Fruit fly (Drosophila melanogaster): ENCODE measurements around the gene mira.

mira gene

DNA sequence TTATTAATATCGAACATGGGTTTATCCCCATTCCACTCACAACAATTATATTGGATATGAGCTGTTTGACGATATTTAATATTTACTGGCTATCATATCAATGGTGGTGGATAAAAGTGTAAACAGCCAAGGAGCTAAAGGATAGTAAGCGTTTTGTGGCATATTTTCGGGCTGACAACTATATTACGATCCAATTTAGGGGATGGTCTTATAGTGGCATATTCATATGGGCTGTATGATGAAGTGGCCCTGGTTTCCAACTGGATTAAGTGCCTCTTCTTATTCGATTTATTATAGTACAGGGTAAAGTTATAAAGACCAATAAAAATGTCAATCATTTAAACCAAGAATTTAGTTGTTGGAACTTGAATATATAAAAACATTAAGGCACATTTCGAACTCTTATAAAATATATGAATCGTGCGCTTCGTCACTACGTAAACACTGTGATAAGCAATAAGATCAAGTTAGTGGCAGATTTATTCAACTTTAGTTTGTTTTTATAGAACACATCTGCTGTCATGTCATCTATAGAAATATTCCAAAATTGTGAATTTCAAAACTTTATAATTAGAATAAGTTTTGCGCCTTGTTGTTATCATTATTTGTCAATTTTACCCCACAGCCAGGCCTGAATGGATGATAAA, 4.1 kb upstream of the mira start:
- TF ChIP-seq CG9948 (tag; optimal IDR thresholded peaks at IDR 0.05) (no peak), Pif1A (GFP tag; optimal IDR thresholded peaks at IDR 0.05) (no peak), CG17806 (tag; optimal IDR thresholded peaks at IDR 0.05) (no peak), fd96Ca (GFP tag; IDR thresholded peaks at IDR 0.05) (no peak), CG8301 (tag; optimal IDR thresholded peaks at IDR 0.05) (no peak), CG10348 (GFP tag; IDR thresholded peaks at IDR 0.05) (no peak), CG8159 (tag; optimal IDR thresholded peaks at IDR 0.05) (no peak), CG34367 (tag; optimal IDR thresholded peaks at IDR 0.05) (no peak), gl (tag; optimal IDR thresholded peaks at IDR 0.05) (no peak), EcR (GFP tag; optimal IDR thresholded peaks at IDR 0.05) (no peak), CG13204 (GFP tag; optimal IDR thresholded peaks at IDR 0.05) (no peak), Ets98B (GFP tag; IDR thresholded peaks at IDR 0.05) (no peak), CG12605 (GFP tag; IDR thresholded peaks at IDR 0.05) (no peak), Pif1B (GFP tag; optimal IDR thresholded peaks at IDR 0.05) (no peak), rn (GFP tag; IDR thresholded peaks at IDR 0.05) (no peak), CG32121 (GFP tag; IDR thresholded peaks at IDR 0.05) (no peak), Snoo (tag; optimal IDR thresholded peaks at IDR 0.05) (no peak), CG4496 (GFP tag; IDR thresholded peaks at IDR 0.05) (no peak), CG14655 (GFP tag; optimal IDR thresholded peaks at IDR 0.05) (no peak), D1 (tag; optimal IDR thresholded peaks at IDR 0.05) (no peak)

DNA sequence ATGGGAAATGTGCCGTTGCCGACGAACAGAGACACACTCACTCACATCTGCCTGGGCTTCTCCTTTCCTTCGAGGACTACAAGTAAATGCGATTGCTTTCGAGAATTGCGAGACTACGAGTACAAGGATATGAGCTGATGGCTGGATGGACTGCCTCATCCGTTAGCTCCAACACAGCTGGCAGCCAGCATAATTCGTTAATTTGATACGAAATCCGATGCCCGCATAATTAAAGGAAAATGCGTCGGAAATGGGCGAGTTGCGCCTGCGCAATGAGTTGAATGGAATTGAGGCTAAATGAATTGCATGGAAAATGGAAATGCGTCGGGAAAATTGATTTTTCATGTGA, 831 bp upstream of the mira start:
- TF ChIP-seq CG8301 (tag; optimal IDR thresholded peaks at IDR 0.05) (no peak), EcR (GFP tag; optimal IDR thresholded peaks at IDR 0.05) (no peak), Pif1A (GFP tag; optimal IDR thresholded peaks at IDR 0.05) (no peak), Ets98B (GFP tag; IDR thresholded peaks at IDR 0.05) (no peak), Snoo (tag; optimal IDR thresholded peaks at IDR 0.05) (no peak), CG8159 (tag; optimal IDR thresholded peaks at IDR 0.05) (no peak), CG32121 (GFP tag; IDR thresholded peaks at IDR 0.05) (no peak), fd96Ca (GFP tag; IDR thresholded peaks at IDR 0.05) (no peak), gl (tag; optimal IDR thresholded peaks at IDR 0.05) (no peak), CG14655 (GFP tag; optimal IDR thresholded peaks at IDR 0.05) (no peak), CG34367 (tag; optimal IDR thresholded peaks at IDR 0.05) (no peak), CG9948 (tag; optimal IDR thresholded peaks at IDR 0.05) (no peak)

DNA sequence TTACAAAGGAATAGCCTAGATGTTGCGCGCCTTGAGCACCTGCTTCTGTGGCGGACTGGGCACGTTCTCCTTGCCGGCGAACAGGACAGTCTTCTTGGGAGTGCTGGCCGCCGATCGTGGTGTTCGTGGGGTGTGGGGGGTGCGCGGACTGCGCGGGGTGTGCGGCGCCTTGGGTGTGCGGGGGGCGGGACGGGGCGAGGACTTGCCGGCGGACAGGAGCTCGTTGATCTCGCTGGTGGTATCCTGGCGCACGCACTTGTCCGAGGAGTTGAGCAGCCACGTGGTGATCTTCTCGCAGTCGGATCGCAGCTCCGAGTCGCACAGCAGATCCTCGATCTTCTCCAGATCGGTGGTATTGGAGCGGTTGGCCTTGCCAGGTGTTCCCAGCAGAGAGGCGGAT, 2.8 kb downstream of the mira start:
- TF ChIP-seq CG8159 (tag; optimal IDR thresholded peaks at IDR 0.05), result no peak
- no peak for TF ChIP-seq CG17806 (tag; optimal IDR thresholded peaks at IDR 0.05)
- TF ChIP-seq Ets98B (GFP tag; IDR thresholded peaks at IDR 0.05), result no peak
- TF ChIP-seq CG12605 (GFP tag; IDR thresholded peaks at IDR 0.05), result no peak
- TF ChIP-seq CG14655 (GFP tag; optimal IDR thresholded peaks at IDR 0.05), result no peak
- TF ChIP-seq CG9948 (tag; optimal IDR thresholded peaks at IDR 0.05), result no peak
- no peak for TF ChIP-seq CG32121 (GFP tag; IDR thresholded peaks at IDR 0.05)
- no peak for TF ChIP-seq CG34367 (tag; optimal IDR thresholded peaks at IDR 0.05)
- TF ChIP-seq Snoo (tag; optimal IDR thresholded peaks at IDR 0.05), result no peak
- no peak for TF ChIP-seq CG8301 (tag; optimal IDR thresholded peaks at IDR 0.05)
- no peak for TF ChIP-seq EcR (GFP tag; optimal IDR thresholded peaks at IDR 0.05)
- TF ChIP-seq fd96Ca (GFP tag; IDR thresholded peaks at IDR 0.05), result no peak
- no peak for TF ChIP-seq CG15710 (tag; optimal IDR thresholded peaks at IDR 0.05)
- no peak for TF ChIP-seq CG4496 (GFP tag; IDR thresholded peaks at IDR 0.05)

DNA sequence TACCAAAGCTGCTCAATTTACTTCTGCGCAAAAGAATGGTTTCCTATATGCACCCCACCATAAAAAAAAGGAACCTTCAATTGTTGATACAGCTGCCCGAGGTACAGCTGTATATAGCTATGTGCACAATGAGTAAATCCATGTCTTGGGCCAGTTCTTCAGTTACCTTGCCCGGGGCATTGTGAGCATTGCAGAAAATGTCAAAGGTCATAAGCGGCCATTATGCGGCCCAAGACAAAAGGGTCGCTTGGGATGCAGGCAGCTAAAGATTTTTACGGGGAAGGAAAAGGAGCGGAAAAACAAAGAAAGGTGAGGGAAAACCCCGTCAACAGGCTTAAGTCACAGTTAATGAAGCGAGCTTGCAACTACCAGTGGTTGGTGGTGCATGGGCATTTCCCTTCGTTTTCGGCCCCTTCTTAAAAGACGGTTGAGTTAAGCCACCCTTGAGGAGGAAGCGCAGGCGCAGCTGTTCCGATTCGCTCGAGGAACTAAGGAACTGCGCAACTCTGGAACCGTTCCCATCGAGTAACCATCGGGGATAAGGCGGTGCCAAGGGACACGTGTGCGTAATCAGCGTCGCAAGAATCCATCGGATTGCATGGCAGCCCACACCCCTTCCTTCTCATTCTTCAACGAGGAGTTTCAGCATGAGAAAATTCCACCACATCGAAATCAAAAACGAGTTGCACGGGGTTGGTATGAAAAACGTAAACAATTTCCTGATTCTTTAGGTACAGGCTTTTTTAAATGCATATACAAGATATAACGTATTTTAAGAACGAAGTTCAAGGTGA, 3.8 kb downstream of the mira start:
- TF ChIP-seq CG8159 (tag; optimal IDR thresholded peaks at IDR 0.05) (no peak), CG9948 (tag; optimal IDR thresholded peaks at IDR 0.05) (no peak), Pif1B (GFP tag; optimal IDR thresholded peaks at IDR 0.05) (no peak), CG12605 (GFP tag; IDR thresholded peaks at IDR 0.05) (no peak)

DNA sequence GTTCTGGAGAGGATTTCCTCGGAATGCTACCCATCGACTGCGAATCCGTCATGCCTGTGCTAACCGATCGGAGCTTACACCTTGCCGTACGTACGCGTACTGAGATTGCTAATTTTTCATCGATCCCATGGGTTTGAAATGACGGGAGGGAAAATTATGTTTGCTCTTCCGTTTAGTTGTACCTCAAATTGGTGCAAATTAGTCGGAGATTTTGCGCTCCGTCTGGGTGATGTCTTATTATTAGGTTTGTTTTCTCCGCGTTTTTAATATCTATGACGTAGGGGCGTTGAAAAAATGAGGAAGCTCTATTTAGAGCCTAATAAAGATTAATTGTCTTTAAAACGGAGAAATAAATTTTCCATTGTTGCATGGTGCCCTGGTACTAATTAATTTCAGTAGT, 6.4 kb downstream of the mira start, which contains the start of gene CG4459:
Gene CG4459 (minus strand): TSS at position 101 of the 400 bp plus-strand sequence.
- no peak for TF ChIP-seq EcR (GFP tag; optimal IDR thresholded peaks at IDR 0.05)
- TF ChIP-seq Pif1B (GFP tag; optimal IDR thresholded peaks at IDR 0.05), result no peak
- no peak for TF ChIP-seq fd96Ca (GFP tag; IDR thresholded peaks at IDR 0.05)
- TF ChIP-seq CG8301 (tag; optimal IDR thresholded peaks at IDR 0.05), result no peak
- no peak for TF ChIP-seq D1 (tag; optimal IDR thresholded peaks at IDR 0.05)
- TF ChIP-seq CG32121 (GFP tag; IDR thresholded peaks at IDR 0.05), result no peak
- TF ChIP-seq Ets98B (GFP tag; IDR thresholded peaks at IDR 0.05), result no peak
- TF ChIP-seq Snoo (tag; optimal IDR thresholded peaks at IDR 0.05), result no peak
- TF ChIP-seq rn (GFP tag; IDR thresholded peaks at IDR 0.05), result no peak
- TF ChIP-seq Pif1A (GFP tag; optimal IDR thresholded peaks at IDR 0.05), result no peak
- TF ChIP-seq CG4496 (GFP tag; IDR thresholded peaks at IDR 0.05), result no peak
- no peak for TF ChIP-seq CG8159 (tag; optimal IDR thresholded peaks at IDR 0.05)
- TF ChIP-seq CG14655 (GFP tag; optimal IDR thresholded peaks at IDR 0.05), result no peak
- no peak for TF ChIP-seq CG10348 (GFP tag; IDR thresholded peaks at IDR 0.05)
- no peak for TF ChIP-seq CG12605 (GFP tag; IDR thresholded peaks at IDR 0.05)
- TF ChIP-seq CG34367 (tag; optimal IDR thresholded peaks at IDR 0.05), result no peak
- TF ChIP-seq gl (tag; optimal IDR thresholded peaks at IDR 0.05), result no peak

DNA sequence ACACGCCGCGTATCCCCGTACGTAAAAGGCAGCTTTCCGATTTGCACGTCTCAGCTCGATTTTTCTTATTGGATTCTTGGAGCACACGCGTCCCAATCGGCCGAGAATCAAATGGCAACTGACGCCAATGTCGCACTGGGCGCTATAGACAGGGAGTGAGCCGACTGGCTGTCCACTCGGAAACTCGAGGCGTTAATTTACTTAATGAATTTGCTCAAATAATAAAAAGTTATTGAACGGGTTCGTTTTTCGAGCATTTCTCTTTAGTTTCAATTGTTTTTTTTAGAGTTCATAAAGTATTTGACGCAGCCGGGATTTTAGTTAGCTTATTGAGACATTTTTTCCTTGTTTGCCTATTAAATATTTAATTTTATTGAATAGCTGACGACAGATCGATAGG, 9.6 kb downstream of the mira start, which contains the start of gene CG4462:
Gene CG4462 (minus strand): TSS at position 101 of the 400 bp plus-strand sequence.
- no peak for TF ChIP-seq CG9948 (tag; optimal IDR thresholded peaks at IDR 0.05)
- TF ChIP-seq EcR (GFP tag; optimal IDR thresholded peaks at IDR 0.05), result no peak
- no peak for TF ChIP-seq D1 (tag; optimal IDR thresholded peaks at IDR 0.05)
- no peak for TF ChIP-seq rn (GFP tag; IDR thresholded peaks at IDR 0.05)
- TF ChIP-seq Pif1B (GFP tag; optimal IDR thresholded peaks at IDR 0.05), result no peak
